Fruit fly (Drosophila melanogaster) whole organism, embryonic: Measurements from ENCODE around the gene mthl2.

Experiments used
- CG10147 ChIP-seq: fragments of 200-800 bp; sonication (Bioruptor generic); optimal IDR thresholded peaks from 2 replicates; lab custom pipeline; 2019; ENCODE audit warnings: missing biosample characterization, mild to moderate bottlenecking, missing genetic modification characterization, moderate library complexity
- CG10267 ChIP-seq: fragments of 200-800 bp; sonication (Bioruptor generic); optimal IDR thresholded peaks from 2 replicates; lab custom pipeline; 2018; ENCODE audit warnings: missing biosample characterization, mild to moderate bottlenecking, missing genetic modification characterization, moderate library complexity
- CG10431 ChIP-seq: fragments of 200-800 bp; sonication (Bioruptor generic); optimal IDR thresholded peaks from 3 replicates; lab custom pipeline; 2018; ENCODE audit warnings: missing biosample characterization, mild to moderate bottlenecking, missing genetic modification characterization
- CG10543 ChIP-seq: fragments of 200-800 bp; sonication (Bioruptor generic); optimal IDR thresholded peaks from 3 replicates; lab custom pipeline; 2017; ENCODE audit warnings: missing biosample characterization, mild to moderate bottlenecking, missing genetic modification characterization, moderate library complexity
- CG10979 ChIP-seq: fragments of 200-800 bp; sonication (Bioruptor generic); optimal IDR thresholded peaks from 2 replicates; lab custom pipeline; 2018; ENCODE audit warnings: missing biosample characterization, mild to moderate bottlenecking, missing genetic modification characterization, moderate library complexity
- CG12769 ChIP-seq: fragments of 200-800 bp; sonication (Bioruptor generic); optimal IDR thresholded peaks from 2 replicates; lab custom pipeline; 2019; ENCODE audit warnings: missing biosample characterization, mild to moderate bottlenecking, missing genetic modification characterization, moderate library complexity
- CG14050 ChIP-seq: fragments of 200-800 bp; sonication (Bioruptor generic); IDR thresholded peaks from 3 replicates; pipeline ENCODE4 v1.3.6; 2022; ENCODE audit warnings: missing biosample characterization, missing genetic modification characterization
- CG14441 ChIP-seq: fragments of 200-800 bp; sonication (Bioruptor generic); IDR thresholded peaks from 2 replicates; pipeline ENCODE4 v1.3.6; 2022; ENCODE audit warnings: missing biosample characterization, missing genetic modification characterization
- CG14667 ChIP-seq: fragments of 200-800 bp; sonication (Bioruptor generic); IDR thresholded peaks from 2 replicates; pipeline ENCODE4 v1.3.6; 2022; ENCODE audit warnings: missing biosample characterization, missing genetic modification characterization
- CG15269 ChIP-seq: fragments of 200-800 bp; sonication (Bioruptor generic); optimal IDR thresholded peaks from 2 replicates; lab custom pipeline; 2018; ENCODE audit warnings: missing biosample characterization, mild to moderate bottlenecking, missing genetic modification characterization, moderate library complexity
- CG16863 ChIP-seq: fragments of 200-800 bp; sonication (Bioruptor generic); optimal IDR thresholded peaks from 3 replicates; lab custom pipeline; 2016; ENCODE audit warnings: missing biosample characterization, missing genetic modification characterization
- CG18764 ChIP-seq: fragments of 200-800 bp; sonication (Bioruptor generic); optimal IDR thresholded peaks from 3 replicates; lab custom pipeline; 2016; ENCODE audit warnings: missing biosample characterization, missing genetic modification characterization
- CG2712 ChIP-seq: fragments of 200-800 bp; optimal IDR thresholded peaks from 3 replicates; lab custom pipeline; 2019; ENCODE audit warnings: missing biosample characterization, mild to moderate bottlenecking, missing genetic modification characterization, moderate library complexity
- CG30020 ChIP-seq: fragments of 200-800 bp; optimal IDR thresholded peaks from 2 replicates; lab custom pipeline; 2019; ENCODE audit warnings: missing biosample characterization, mild to moderate bottlenecking, missing genetic modification characterization, moderate library complexity
- CG31224 ChIP-seq: fragments of 200-800 bp; sonication (Bioruptor generic); IDR thresholded peaks from 2 replicates; pipeline ENCODE4 v1.3.6; 2022; ENCODE audit warnings: missing biosample characterization, missing genetic modification characterization
- CG3163 ChIP-seq: fragments of 200-800 bp; sonication (Bioruptor generic); optimal IDR thresholded peaks from 3 replicates; lab custom pipeline; 2016; ENCODE audit warnings: missing biosample characterization, missing genetic modification characterization
- CG33213 ChIP-seq: fragments of 200-800 bp; sonication (Bioruptor generic); optimal IDR thresholded peaks from 3 replicates; lab custom pipeline; 2016; ENCODE audit warnings: missing biosample characterization, missing genetic modification characterization
- CG34224 ChIP-seq: fragments of 200-800 bp; sonication (Bioruptor generic); IDR thresholded peaks from 3 replicates; pipeline ENCODE4 v1.3.6; 2022; ENCODE audit warnings: missing biosample characterization, missing genetic modification characterization; ENCODE audit not compliant: partially characterized antibody
- CG4820 ChIP-seq: fragments of 200-800 bp; sonication (Bioruptor generic); optimal IDR thresholded peaks from 3 replicates; lab custom pipeline; 2016; ENCODE audit warnings: missing biosample characterization, missing genetic modification characterization
- CG6254 ChIP-seq: fragments of 200-800 bp; sonication (Bioruptor generic); optimal IDR thresholded peaks from 3 replicates; lab custom pipeline; 2017; ENCODE audit warnings: mild to moderate bottlenecking, missing biosample characterization, missing genetic modification reagents, missing genetic modification characterization
- CG9437 ChIP-seq: fragments of 200-800 bp; sonication (Bioruptor generic); optimal IDR thresholded peaks from 2 replicates; lab custom pipeline; 2018; ENCODE audit warnings: missing biosample characterization, mild to moderate bottlenecking, missing genetic modification characterization
- CG9609 ChIP-seq: fragments of 200-800 bp; sonication (Bioruptor generic); optimal IDR thresholded peaks from 3 replicates; lab custom pipeline; 2016; ENCODE audit warnings: missing biosample characterization, missing genetic modification characterization
- Camta ChIP-seq: fragments of 200-800 bp; sonication (Bioruptor generic); optimal IDR thresholded peaks from 2 replicates; lab custom pipeline; 2016; ENCODE audit warnings: missing biosample characterization, missing genetic modification characterization
- D19A ChIP-seq: fragments of 200-800 bp; optimal IDR thresholded peaks from 3 replicates; lab custom pipeline; 2019; ENCODE audit warnings: missing biosample characterization, mild to moderate bottlenecking, missing genetic modification characterization, moderate library complexity
- D19B ChIP-seq: fragments of 200-800 bp; sonication (Bioruptor generic); optimal IDR thresholded peaks from 2 replicates; lab custom pipeline; 2017; ENCODE audit warnings: missing biosample characterization, mild to moderate bottlenecking, missing genetic modification characterization
- Fer1 ChIP-seq: fragments of 200-800 bp; sonication (Bioruptor generic); optimal IDR thresholded peaks from 2 replicates; lab custom pipeline; 2017; ENCODE audit warnings: missing biosample characterization, mild to moderate bottlenecking, missing genetic modification characterization
- Hmr ChIP-seq: fragments of 200-800 bp; sonication (Bioruptor generic); optimal IDR thresholded peaks from 3 replicates; lab custom pipeline; 2017; ENCODE audit warnings: mild to moderate bottlenecking, missing biosample characterization, missing genetic modification reagents, missing genetic modification characterization
- Hr3 ChIP-seq: fragments of 200-800 bp; sonication (Bioruptor generic); optimal IDR thresholded peaks from 3 replicates; lab custom pipeline; 2016; ENCODE audit warnings: missing biosample characterization, missing genetic modification characterization
- Lpt ChIP-seq: fragments of >200 bp; optimal IDR thresholded peaks from 2 replicates; lab custom pipeline; 2018; ENCODE audit warnings: missing biosample characterization, missing genetic modification characterization
- MBD-R2 ChIP-seq: fragments of 200-800 bp; sonication (Bioruptor generic); IDR thresholded peaks from 2 replicates; pipeline ENCODE4 v1.3.6; 2022; ENCODE audit warnings: missing biosample characterization, missing genetic modification characterization
- MTF-1 ChIP-seq: fragments of 200-800 bp; sonication (Bioruptor generic); optimal IDR thresholded peaks from 2 replicates; lab custom pipeline; 2018; ENCODE audit warnings: missing biosample characterization, mild to moderate bottlenecking, missing genetic modification characterization, borderline replicate concordance
- Mad ChIP-seq: fragments of 200-800 bp; sonication (Bioruptor generic); optimal IDR thresholded peaks from 2 replicates; lab custom pipeline; 2016; ENCODE audit warnings: missing biosample characterization, missing genetic modification characterization
- Med ChIP-seq: fragments of 200-800 bp; sonication (Bioruptor generic); peaks from one replicate; lab custom pipeline; 2016; ENCODE audit warnings: missing biosample characterization, missing genetic modification characterization, mild to moderate bottlenecking, inconsistent platforms, moderate library complexity
- Opbp ChIP-seq: fragments of 200-800 bp; sonication (Bioruptor generic); IDR thresholded peaks from 3 replicates; pipeline ENCODE4 v1.3.6; 2022; ENCODE audit warnings: missing biosample characterization, missing genetic modification characterization; ENCODE audit not compliant: partially characterized antibody
- TFAM ChIP-seq: fragments of 200-800 bp; sonication (Bioruptor generic); optimal IDR thresholded peaks from 2 replicates; lab custom pipeline; 2017; ENCODE audit warnings: missing biosample characterization, missing genetic modification characterization, inconsistent platforms
- Taf1 ChIP-seq: fragments of 200-800 bp; sonication (Bioruptor generic); IDR thresholded peaks from 2 replicates; pipeline ENCODE4 v1.3.6; 2022; ENCODE audit warnings: missing biosample characterization, missing genetic modification characterization
- bab2 ChIP-seq: fragments of 200-800 bp; sonication (Bioruptor generic); optimal IDR thresholded peaks from 2 replicates; lab custom pipeline; 2016; ENCODE audit warnings: missing biosample characterization, missing genetic modification characterization
- btn ChIP-seq: fragments of 200-800 bp; sonication (Bioruptor generic); optimal IDR thresholded peaks from 2 replicates; lab custom pipeline; 2016; ENCODE audit warnings: missing biosample characterization, missing genetic modification characterization
- chif ChIP-seq, 2 experiments: fragments of 200-800 bp; sonication (Bioruptor generic); optimal IDR thresholded peaks; 3 replicates each; lab custom pipeline; 2016; ENCODE audit warnings: missing biosample characterization in 2 of 2, missing genetic modification characterization in 2 of 2
- chinmo ChIP-seq: fragments of 200-800 bp; sonication (Bioruptor generic); IDR thresholded peaks from 4 replicates; pipeline ENCODE4 v1.3.6; 2022; ENCODE audit warnings: missing biosample characterization, missing genetic modification characterization; ENCODE audit not compliant: partially characterized antibody
- grn ChIP-seq: fragments of 200-800 bp; sonication (Bioruptor generic); optimal IDR thresholded peaks from 3 replicates; lab custom pipeline; 2017; ENCODE audit warnings: missing biosample characterization, missing genetic modification characterization
- ken ChIP-seq: fragments of 200-800 bp; sonication (Bioruptor generic); IDR thresholded peaks from 3 replicates; pipeline ENCODE4 v1.3.6; 2022; ENCODE audit warnings: missing biosample characterization, missing genetic modification characterization
- row ChIP-seq: fragments of 200-800 bp; sonication (Bioruptor generic); IDR thresholded peaks from 3 replicates; pipeline ENCODE4 v1.3.6; 2022; ENCODE audit warnings: missing biosample characterization, missing genetic modification characterization
- shn ChIP-seq: fragments of 200-800 bp; sonication (Bioruptor generic); optimal IDR thresholded peaks from 3 replicates; lab custom pipeline; 2016; ENCODE audit warnings: missing biosample characterization, missing genetic modification characterization
- tap ChIP-seq: fragments of 200-800 bp; optimal IDR thresholded peaks from 3 replicates; lab custom pipeline; 2019; ENCODE audit warnings: missing biosample characterization, mild to moderate bottlenecking, missing genetic modification characterization, moderate library complexity
- tin ChIP-seq: fragments of 200-800 bp; sonication (Bioruptor generic); optimal IDR thresholded peaks from 3 replicates; lab custom pipeline; 2016; ENCODE audit warnings: missing biosample characterization, missing genetic modification characterization
- tna ChIP-seq: fragments of 200-800 bp; sonication (Bioruptor generic); IDR thresholded peaks from 2 replicates; pipeline ENCODE4 v1.3.6; 2022; ENCODE audit warnings: missing biosample characterization, missing genetic modification characterization; ENCODE audit not compliant: partially characterized antibody
- toy ChIP-seq: fragments of 200-800 bp; sonication (Bioruptor generic); IDR thresholded peaks from 2 replicates; pipeline ENCODE4 v1.3.6; 2022; ENCODE audit warnings: missing biosample characterization, missing genetic modification characterization
- usp ChIP-seq: fragments of >200 bp; optimal IDR thresholded peaks from 2 replicates; lab custom pipeline; 2017; ENCODE audit warnings: missing biosample characterization, missing genetic modification characterization
- zfh1 ChIP-seq: fragments of 200-800 bp; sonication (Bioruptor generic); IDR thresholded peaks from 3 replicates; pipeline ENCODE4 v1.3.6; 2022; ENCODE audit warnings: missing biosample characterization, missing genetic modification characterization

The mthl2 gene

dm6 chr3L:5611732-5612250, 7.2 kb downstream of the mthl2 start (continued):
- TF ChIP-seq CG10543 (GFP tag; lab: Kevin White, UChicago) (no peak), CG9437 (GFP tag; lab: Kevin White, UChicago) (peak; percentile 67), CG12769 (tag; lab: Kevin White, UChicago) (peak; percentile 14), Hr3 (GFP tag; lab: Kevin White, UChicago) (peak; percentile 75), grn (GFP tag; lab: Kevin White, UChicago) (no peak), usp (GFP tag; lab: Kevin White, UChicago) (no peak), Med (GFP tag; lab: Kevin White, UChicago) (no peak), CG18764 (GFP tag; lab: Kevin White, UChicago) (peak; percentile 57), toy (GFP tag; lab: Robert Waterston, UW) (no peak), CG14667 (GFP tag; lab: Robert Waterston, UW) (peak; percentile 45), Lpt (GFP tag; lab: Kevin White, UChicago) (no peak), CG30020 (tag; lab: Kevin White, UChicago) (peak; percentile 64), tin (GFP tag; lab: Kevin White, UChicago) (peak; percentile 72), CG31224 (no peak; the same call in none of the 2 replicates), Taf1 (no peak), CG9609 (no peak), ken (peak; percentile 55; the same call in 1 of the 3 replicates), CG10147 (GFP tag; lab: Kevin White, UChicago) (peak; percentile 72), CG4820 (GFP tag; lab: Kevin White, UChicago) (peak; percentile 69), CG10267 (tag; lab: Kevin White, UChicago) (peak; percentile 89), shn (GFP tag; lab: Kevin White, UChicago) (no peak), D19B (GFP tag; lab: Kevin White, UChicago) (no peak), tna (GFP tag; lab: Robert Waterston, UW) (no peak), chif (GFP tag; optimal IDR thresholded peaks at IDR 0.05; lab: Kevin White, UChicago) (peak; percentile 33 to 73), Fer1 (GFP tag; lab: Kevin White, UChicago) (no peak), zfh1 (GFP tag; lab: Robert Waterston, UW) (0 out of 3 replicates have a peak, but pooled peaks have one; percentile 23), Opbp (no peak), bab2 (GFP tag; lab: Kevin White, UChicago) (peak; percentile 42), MBD-R2 (GFP tag; lab: Robert Waterston, UW) (no peak), D19A (tag; lab: Kevin White, UChicago) (peak; percentile 88), CG15269 (tag; lab: Kevin White, UChicago) (peak; percentile 82), btn (GFP tag; lab: Kevin White, UChicago) (no peak), Hmr (GFP tag; lab: Kevin White, UChicago) (peak; percentile 58), tap (tag; lab: Kevin White, UChicago) (peak; percentile 82), CG34224 (no peak), CG14441 (GFP tag; lab: Robert Waterston, UW) (peak; percentile 55), CG6254 (GFP tag; lab: Kevin White, UChicago) (peak; percentile 77), Mad (GFP tag; lab: Kevin White, UChicago) (peak; percentile 38), CG33213 (GFP tag; lab: Kevin White, UChicago) (no peak), TFAM (GFP tag; lab: Kevin White, UChicago) (peak; percentile 38), CG16863 (GFP tag; lab: Kevin White, UChicago) (peak; percentile 54), chinmo (GFP tag; lab: Robert Waterston, UW) (0 out of 4 replicates have a peak, but pooled peaks have one; percentile 67), CG10431 (peak; percentile 76), CG3163 (GFP tag; lab: Kevin White, UChicago) (peak; percentile 68), CG10979 (tag; lab: Kevin White, UChicago) (peak; percentile 94), CG2712 (tag; lab: Kevin White, UChicago) (peak; percentile 95), Camta (peak; percentile 1), MTF-1 (peak; percentile 43), CG14050 (peak; percentile 73; the same call in 2 of the 3 replicates), row (peak; percentile 84)
